Worm (Caenorhabditis elegans) whole organism, mixed stage, embryonic: ENCODE measurements around the gene hpd-1.
A peak's percentile ranks its signal among the peaks of the same experiment; 100 is the strongest.

Source experiments
- M03D4.4 ChIP-seq: sonication (generic microtip); optimal IDR thresholded peaks from 2 replicates; lab custom pipeline; 2017; ENCODE audit warnings: mild to moderate bottlenecking, missing genetic modification characterization, missing compliant biosample characterization
- bed-3 ChIP-seq: fragments of 200-800 bp; sonication (Bioruptor generic); optimal IDR thresholded peaks from 3 replicates; lab custom pipeline; 2018; ENCODE audit warnings: mild to moderate bottlenecking, missing genetic modification characterization, moderate library complexity, missing compliant biosample characterization
- blmp-1 ChIP-seq: fragments of 150-350 bp; optimal IDR thresholded peaks from 2 replicates; lab custom pipeline; 2014; ENCODE audit warnings: missing biosample characterization, missing genetic modification characterization
- ceh-39 ChIP-seq: fragments of 150-350 bp; optimal IDR thresholded peaks from 2 replicates; lab custom pipeline; 2014; ENCODE audit warnings: missing biosample characterization, missing genetic modification characterization
- ceh-43 ChIP-seq: fragments of 200-800 bp; sonication (Bioruptor generic); optimal IDR thresholded peaks from 2 replicates; lab custom pipeline; 2018; ENCODE audit warnings: mild to moderate bottlenecking, missing genetic modification characterization, moderate library complexity, missing compliant biosample characterization
- ceh-83 ChIP-seq: fragments of 200-800 bp; sonication (Bioruptor generic); optimal IDR thresholded peaks from 2 replicates; lab custom pipeline; 2018; ENCODE audit warnings: mild to moderate bottlenecking, missing genetic modification characterization, missing compliant biosample characterization
- ces-1 ChIP-seq: fragments of 150-350 bp; optimal IDR thresholded peaks from 2 replicates; lab custom pipeline; 2014; ENCODE audit warnings: missing biosample characterization, missing genetic modification reagents, missing genetic modification characterization
- cnd-1 ChIP-seq: fragments of 200-800 bp; sonication (Bioruptor generic); optimal IDR thresholded peaks from 2 replicates; lab custom pipeline; 2018; ENCODE audit warnings: mild to moderate bottlenecking, missing genetic modification characterization, missing compliant biosample characterization
- drap-1 ChIP-seq: fragments of 200-800 bp; sonication (Bioruptor generic); optimal IDR thresholded peaks from 3 replicates; lab custom pipeline; 2018; ENCODE audit warnings: mild to moderate bottlenecking, missing genetic modification characterization, missing compliant biosample characterization
- elt-1 ChIP-seq: sonication (generic microtip); optimal IDR thresholded peaks from 2 replicates; lab custom pipeline; 2017; ENCODE audit warnings: missing genetic modification characterization, mild to moderate bottlenecking, missing compliant biosample characterization, antibody characterized with exemption, moderate library complexity, borderline replicate concordance; ENCODE audit not compliant: insufficient read depth
- elt-3 ChIP-seq: fragments of 150-350 bp; optimal IDR thresholded peaks from 2 replicates; lab custom pipeline; 2014; ENCODE audit warnings: missing biosample characterization, missing genetic modification characterization
- flh-1 ChIP-seq: fragments of 200-800 bp; sonication (Bioruptor generic); optimal IDR thresholded peaks from 2 replicates; lab custom pipeline; 2018; ENCODE audit warnings: mild to moderate bottlenecking, missing genetic modification characterization, moderate library complexity, missing compliant biosample characterization
- ham-2 ChIP-seq: fragments of 200-800 bp; sonication (Bioruptor generic); optimal IDR thresholded peaks from 2 replicates; lab custom pipeline; 2018; ENCODE audit warnings: mild to moderate bottlenecking, missing genetic modification characterization, missing compliant biosample characterization
- hlh-1 ChIP-seq: fragments of 150-350 bp; optimal IDR thresholded peaks from 2 replicates; lab custom pipeline; 2014; ENCODE audit warnings: missing biosample characterization, missing genetic modification reagents, missing genetic modification characterization
- lin-13 ChIP-seq: fragments of 150-350 bp; optimal IDR thresholded peaks from 2 replicates; lab custom pipeline; 2014; ENCODE audit warnings: missing biosample characterization, missing genetic modification characterization
- lin-32 ChIP-seq: fragments of 200-800 bp; sonication (Bioruptor generic); optimal IDR thresholded peaks from 2 replicates; lab custom pipeline; 2018; ENCODE audit warnings: mild to moderate bottlenecking, missing genetic modification characterization, missing compliant biosample characterization
- lsy-2 ChIP-seq: fragments of 150-350 bp; optimal IDR thresholded peaks from 2 replicates; lab custom pipeline; 2014; ENCODE audit warnings: missing biosample characterization, missing genetic modification characterization
- mab-5 ChIP-seq: fragments of 150-350 bp; optimal IDR thresholded peaks from 2 replicates; lab custom pipeline; 2014; ENCODE audit warnings: missing biosample characterization, missing genetic modification characterization
- mep-1 ChIP-seq: fragments of 150-350 bp; optimal IDR thresholded peaks from 2 replicates; lab custom pipeline; 2017; ENCODE audit warnings: missing biosample characterization, missing genetic modification reagents, missing genetic modification characterization, inconsistent platforms
- mls-2 ChIP-seq: sonication (generic microtip); optimal IDR thresholded peaks from 2 replicates; lab custom pipeline; 2016; ENCODE audit warnings: mild to moderate bottlenecking, missing genetic modification characterization, moderate library complexity, missing compliant biosample characterization
- nhr-12 ChIP-seq: fragments of 150-350 bp; optimal IDR thresholded peaks from 2 replicates; lab custom pipeline; 2014; ENCODE audit warnings: missing biosample characterization, missing genetic modification characterization
- nhr-2 ChIP-seq: fragments of 150-350 bp; optimal IDR thresholded peaks from 2 replicates; lab custom pipeline; 2014; ENCODE audit warnings: missing biosample characterization, missing genetic modification characterization
- nhr-237 ChIP-seq: fragments of 150-350 bp; optimal IDR thresholded peaks from 2 replicates; lab custom pipeline; 2014; ENCODE audit warnings: missing biosample characterization, missing genetic modification characterization
- nhr-28 ChIP-seq: fragments of 150-350 bp; optimal IDR thresholded peaks from 2 replicates; lab custom pipeline; 2014; ENCODE audit warnings: missing biosample characterization, missing genetic modification characterization
- nhr-76 ChIP-seq: sonication (generic microtip); optimal IDR thresholded peaks from 2 replicates; lab custom pipeline; 2017; ENCODE audit warnings: missing biosample characterization, missing genetic modification characterization
- pha-4 ChIP-seq: fragments of 150-350 bp; optimal IDR thresholded peaks from 2 replicates; lab custom pipeline; 2018; ENCODE audit warnings: missing biosample characterization, missing genetic modification reagents, missing genetic modification characterization
- sem-2 ChIP-seq: fragments of 200-800 bp; sonication (Bioruptor generic); optimal IDR thresholded peaks from 2 replicates; lab custom pipeline; 2018; ENCODE audit warnings: mild to moderate bottlenecking, missing genetic modification characterization, missing compliant biosample characterization
- snpc-4 ChIP-seq: fragments of 150-350 bp; optimal IDR thresholded peaks from 2 replicates; lab custom pipeline; 2014; ENCODE audit warnings: missing biosample characterization, missing genetic modification characterization
- sptf-1 ChIP-seq: sonication (generic microtip); optimal IDR thresholded peaks from 2 replicates; lab custom pipeline; 2017; ENCODE audit warnings: mild to moderate bottlenecking, missing genetic modification characterization, moderate library complexity, missing compliant biosample characterization
- tbx-8 ChIP-seq: fragments of 200-800 bp; sonication (Bioruptor generic); optimal IDR thresholded peaks from 2 replicates; lab custom pipeline; 2018; ENCODE audit warnings: mild to moderate bottlenecking, missing genetic modification characterization, moderate library complexity, missing compliant biosample characterization
- unc-120 ChIP-seq: sonication (generic microtip); optimal IDR thresholded peaks from 2 replicates; lab custom pipeline; 2017; ENCODE audit warnings: missing genetic modification characterization, missing compliant biosample characterization; ENCODE audit not compliant: poor library complexity, severe bottlenecking
- unc-39 ChIP-seq: fragments of 150-350 bp; optimal IDR thresholded peaks from 2 replicates; lab custom pipeline; 2014; ENCODE audit warnings: missing biosample characterization, missing genetic modification characterization
- unc-62 ChIP-seq: fragments of 150-350 bp; optimal IDR thresholded peaks from 2 replicates; lab custom pipeline; 2014; ENCODE audit warnings: missing biosample characterization, missing genetic modification reagents, missing genetic modification characterization
- zip-8 ChIP-seq: fragments of 150-350 bp; optimal IDR thresholded peaks from 2 replicates; lab custom pipeline; 2014; ENCODE audit warnings: missing biosample characterization, missing genetic modification characterization
- ztf-11 ChIP-seq: fragments of 150-350 bp; optimal IDR thresholded peaks from 2 replicates; lab custom pipeline; 2014; ENCODE audit warnings: missing biosample characterization, missing genetic modification characterization

hpd-1 gene

DNA sequence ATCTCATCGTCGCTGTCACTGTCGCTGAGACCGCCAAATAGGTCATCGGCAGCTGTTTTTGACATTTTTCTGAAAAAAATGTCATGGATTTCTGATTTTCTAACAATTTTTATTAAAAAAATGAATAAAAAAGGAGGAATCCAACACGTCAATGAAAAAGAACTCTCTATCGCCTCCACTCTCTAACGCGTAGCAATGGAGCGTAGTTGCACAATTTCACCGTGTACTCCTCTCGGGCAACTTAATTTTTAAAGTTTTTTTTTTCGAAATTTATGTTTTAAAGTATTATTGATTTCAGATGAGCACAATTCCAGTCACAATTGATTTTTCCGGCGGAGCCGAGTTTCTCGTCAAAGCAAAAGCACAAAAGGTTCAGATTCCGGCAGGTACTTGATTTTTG is 30.1 kb upstream of the hpd-1 start, which contains the start of the genes taf-11.3 and urm-1:
Gene taf-11.3 (minus strand): TSS at position 69 of the 400 bp plus-strand sequence.
Gene urm-1 (plus strand): TSS at position 299 of the 400 bp plus-strand sequence.
- TF ChIP-seq ces-1 (peak; percentile 77), mep-1 (tag; lab: Kevin White, UChicago) (peak; percentile 75), lin-13 (tag; lab: Kevin White, UChicago) (peak; percentile 49), flh-1 (GFP tag; lab: Kevin White, UChicago) (no peak), tbx-8 (GFP tag; lab: Kevin White, UChicago) (no peak), ceh-39 (tag; lab: Kevin White, UChicago) (peak; percentile 49), lsy-2 (tag; lab: Kevin White, UChicago) (peak; percentile 34), pha-4 (peak; percentile 67), nhr-237 (peak; percentile 54), elt-1 (tag; lab: Kevin White, UChicago) (no peak), hlh-1 (tag; lab: Kevin White, UChicago) (peak; percentile 13)
- TF ChIP-seq, all 35 proteins: peak for 8

DNA sequence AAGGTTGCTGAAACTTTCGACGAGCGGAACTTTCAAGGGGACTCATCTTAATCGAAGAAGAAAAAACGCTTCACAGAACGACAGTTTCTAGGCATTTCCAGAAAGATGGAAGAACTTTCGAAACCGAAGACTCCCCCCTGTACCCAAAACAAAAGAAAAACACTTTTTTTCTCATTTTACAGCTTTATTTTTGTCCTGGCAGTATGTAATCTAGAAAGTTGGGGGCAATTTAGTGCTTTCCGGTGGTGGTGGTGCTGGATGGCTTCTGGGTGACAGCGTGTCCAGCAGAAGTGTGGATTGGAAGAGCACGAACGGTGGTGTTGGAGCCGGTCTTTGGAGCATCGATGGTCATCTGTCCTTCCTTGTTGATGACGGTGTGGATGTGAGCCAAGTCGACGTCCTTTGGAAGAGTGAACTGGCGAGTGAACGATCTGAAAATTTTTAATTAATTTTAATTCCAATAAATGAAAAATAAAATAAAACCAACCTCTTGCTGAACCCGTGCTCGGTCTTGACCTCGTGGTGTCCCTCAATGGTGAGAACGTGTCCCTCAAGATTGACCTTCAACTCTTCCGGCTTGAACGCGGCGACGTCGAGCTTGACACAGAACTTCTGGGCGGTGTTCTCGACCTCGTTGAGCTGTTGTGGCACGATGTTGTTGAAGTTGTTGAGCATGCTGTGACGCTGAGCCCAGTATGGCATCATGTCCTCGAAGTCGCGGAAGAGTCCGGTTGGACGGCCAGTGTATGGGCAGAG is 29.2 kb upstream of the hpd-1 start:
- no peak for TF ChIP-seq mls-2 (tag; lab: Kevin White, UChicago)
- TF ChIP-seq cnd-1 (tag; lab: Kevin White, UChicago): no peak
- no peak for TF ChIP-seq lin-13 (tag; lab: Kevin White, UChicago)
- TF ChIP-seq ceh-83 (GFP tag; lab: Kevin White, UChicago): no peak
- no peak for TF ChIP-seq lsy-2 (tag; lab: Kevin White, UChicago)
- no peak for TF ChIP-seq blmp-1
- no peak for TF ChIP-seq pha-4
- TF ChIP-seq ces-1: no peak

DNA sequence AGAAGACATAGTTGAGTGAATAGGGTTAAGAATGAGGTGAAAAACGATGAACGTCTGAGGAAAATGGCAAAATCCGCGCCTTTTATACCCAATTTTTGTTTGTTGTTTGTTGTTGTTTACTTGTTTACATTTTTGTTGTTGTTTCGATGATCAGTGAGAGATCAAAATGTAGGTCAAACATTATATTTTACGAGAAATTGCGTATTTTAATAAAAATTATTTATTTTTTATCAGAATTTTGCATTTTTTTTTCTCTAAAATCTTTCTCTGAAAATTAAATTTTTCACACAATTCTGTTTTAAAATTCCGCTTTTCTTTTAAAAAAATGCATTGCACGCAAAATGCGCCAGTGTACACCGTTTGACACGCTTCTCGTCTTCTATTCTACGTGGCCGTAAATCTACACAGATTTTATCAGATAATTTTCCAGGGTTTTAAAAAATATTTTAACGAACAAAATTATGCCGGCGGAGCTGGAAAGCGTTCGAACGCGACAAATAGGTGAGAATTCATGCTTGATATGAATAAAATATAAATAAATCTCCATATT is 28.6 kb upstream of the hpd-1 start, which contains the start of the genes sip-1 and sly-1:
Gene sip-1 (minus strand): TSS at position 103 of the 550 bp plus-strand sequence.
Gene sly-1 (plus strand): TSS at position 360 of the 550 bp plus-strand sequence.
- TF ChIP-seq ham-2 (GFP tag; lab: Kevin White, UChicago) (no peak), zip-8 (tag; lab: Kevin White, UChicago) (no peak), nhr-76 (tag; lab: Kevin White, UChicago) (no peak), ztf-11 (no peak), mls-2 (tag; lab: Kevin White, UChicago) (no peak), tbx-8 (GFP tag; lab: Kevin White, UChicago) (no peak), unc-39 (tag; lab: Kevin White, UChicago) (no peak), elt-3 (no peak), sptf-1 (tag; lab: Kevin White, UChicago) (no peak), nhr-12 (tag; lab: Kevin White, UChicago) (no peak), nhr-2 (no peak), M03D4.4 (tag; lab: Kevin White, UChicago) (no peak), nhr-28 (tag; lab: Kevin White, UChicago) (no peak), sem-2 (GFP tag; lab: Kevin White, UChicago) (no peak), hlh-1 (tag; lab: Kevin White, UChicago) (peak; percentile 21), drap-1 (GFP tag; lab: Kevin White, UChicago) (no peak), unc-62 (no peak), cnd-1 (tag; lab: Kevin White, UChicago) (no peak), ceh-39 (tag; lab: Kevin White, UChicago) (peak; percentile 24), elt-1 (tag; lab: Kevin White, UChicago) (no peak), flh-1 (GFP tag; lab: Kevin White, UChicago) (no peak), ces-1 (peak; percentile 44), pha-4 (peak; percentile 50), lin-32 (no peak), ceh-43 (GFP tag; lab: Kevin White, UChicago) (no peak), blmp-1 (no peak), bed-3 (GFP tag; lab: Kevin White, UChicago) (no peak), mep-1 (tag; lab: Kevin White, UChicago) (peak; percentile 72), nhr-237 (peak; percentile 48), lsy-2 (tag; lab: Kevin White, UChicago) (peak; percentile 61), ceh-83 (GFP tag; lab: Kevin White, UChicago) (no peak), mab-5 (tag; lab: Kevin White, UChicago) (no peak), snpc-4 (tag; lab: Kevin White, UChicago) (no peak), unc-120 (tag; lab: Kevin White, UChicago) (no peak), lin-13 (tag; lab: Kevin White, UChicago) (peak; percentile 47)
